Fruit fly (Drosophila melanogaster): ENCODE data around the gene CG9072.
A peak's percentile ranks its signal among the peaks of the same experiment; 100 is the strongest.

The CG9072 gene

DNA sequence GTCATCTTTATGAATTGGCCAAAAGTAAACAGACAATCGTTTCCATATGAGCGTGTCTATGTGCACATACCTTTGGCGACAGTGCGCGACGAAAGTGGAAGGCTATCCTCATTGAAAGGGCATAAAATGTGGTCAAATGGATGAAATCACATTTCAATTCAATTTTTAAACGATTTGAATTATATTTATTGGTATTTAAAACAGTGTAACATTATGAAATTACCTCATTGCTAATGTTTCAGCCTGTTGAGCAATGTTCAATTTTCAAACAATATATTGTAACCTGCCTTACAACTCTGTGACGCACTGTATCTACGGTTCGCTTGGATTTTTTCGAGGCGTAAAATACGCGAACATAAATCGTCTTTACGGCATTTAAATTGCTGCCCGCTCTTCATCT lies 24.3 kb upstream of the CG9072 start (continued):
- TF ChIP-seq cwo (GFP tag; optimal IDR thresholded peaks at IDR 0.05) (peak; percentile 25), CG32532 (GFP tag; IDR thresholded peaks at IDR 0.05) (peak; percentile 75), ara (GFP tag; IDR thresholded peaks at IDR 0.05) (no peak), bigmax (GFP tag; optimal IDR thresholded peaks at IDR 0.05) (no peak), dysf (GFP tag; IDR thresholded peaks at IDR 0.05) (peak; percentile 73), CG7963 (GFP tag; IDR thresholded peaks at IDR 0.05; ENCODE audit: partially characterized antibody) (no peak), Drgx (GFP tag; IDR thresholded peaks at IDR 0.05) (peak; percentile 32; the same call in 1 of the 2 replicates), slp2 (GFP tag; optimal IDR thresholded peaks at IDR 0.05) (no peak), CG12744 (GFP tag; optimal IDR thresholded peaks at IDR 0.05) (no peak), esg (GFP tag; conservative IDR thresholded peaks at IDR 0.05) (peak; percentile 38; the same call in 1 of the 2 replicates), abd-A (tag; optimal IDR thresholded peaks at IDR 0.05) (no peak), pum (GFP tag; optimal IDR thresholded peaks at IDR 0.05) (no peak), jigr1 (GFP tag; IDR thresholded peaks at IDR 0.05) (no peak), sd (tag; optimal IDR thresholded peaks at IDR 0.05) (peak; percentile 39), tx (GFP tag; optimal IDR thresholded peaks at IDR 0.05) (no peak), onecut (GFP tag; IDR thresholded peaks at IDR 0.05) (no peak), kay (GFP tag; optimal IDR thresholded peaks at IDR 0.05) (no peak), nmo (GFP tag; optimal IDR thresholded peaks at IDR 0.05) (peak; percentile 33), CG2875 (GFP tag; optimal IDR thresholded peaks at IDR 0.05) (no peak), odd (GFP tag; optimal IDR thresholded peaks at IDR 0.05) (no peak), zfh1 (GFP tag; IDR thresholded peaks at IDR 0.05) (no peak), CG1647 (GFP tag; optimal IDR thresholded peaks at IDR 0.05) (no peak), nerfin-1 (tag; optimal IDR thresholded peaks at IDR 0.05) (no peak), CG7271 (tag; optimal IDR thresholded peaks at IDR 0.05) (no peak), Hey (tag; optimal IDR thresholded peaks at IDR 0.05) (no peak), Opbp (GFP tag; IDR thresholded peaks at IDR 0.05; ENCODE audit: partially characterized antibody) (no peak), CTCF (GFP tag; optimal IDR thresholded peaks at IDR 0.05) (no peak), fd3F (GFP tag; optimal IDR thresholded peaks at IDR 0.05) (peak; percentile 6), CG9876 (GFP tag; optimal IDR thresholded peaks at IDR 0.05) (no peak), dm (GFP tag; optimal IDR thresholded peaks at IDR 0.05) (no peak)

DNA sequence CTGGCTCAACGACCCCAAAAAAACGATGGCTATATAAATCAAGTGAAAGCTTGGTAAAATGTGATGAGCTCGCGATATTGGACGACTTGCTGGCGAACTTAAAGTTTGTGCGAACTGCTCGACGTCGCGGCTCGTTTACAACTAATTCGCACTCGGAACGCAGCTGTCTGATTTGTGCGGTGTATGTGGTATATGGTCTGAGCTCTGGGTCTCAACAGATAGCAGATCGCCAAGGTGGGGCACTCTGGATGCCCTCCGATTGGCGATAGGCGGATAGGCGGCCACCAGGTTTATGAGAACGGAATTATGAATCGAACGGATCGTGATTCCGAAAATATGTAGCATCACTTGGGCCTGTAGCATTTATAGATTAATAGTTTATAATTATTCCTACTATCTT lies 20.6 kb upstream of the CG9072 start, which contains the start of gene Cyp4s3:
Gene Cyp4s3, minus strand, starts transcription at position 146 of the 400 bp plus-strand sequence.
- TF ChIP-seq lbe (GFP tag; optimal IDR thresholded peaks at IDR 0.05) (no peak), CG7839 (tag; optimal IDR thresholded peaks at IDR 0.05) (no peak), CG33213 (GFP tag; optimal IDR thresholded peaks at IDR 0.05) (no peak), Dip3 (GFP tag; optimal IDR thresholded peaks at IDR 0.05) (no peak), nau (GFP tag; optimal IDR thresholded peaks at IDR 0.05) (no peak), eve (GFP tag; optimal IDR thresholded peaks at IDR 0.05) (no peak), bab2 (GFP tag; optimal IDR thresholded peaks at IDR 0.05) (no peak), bcd (GFP tag; optimal IDR thresholded peaks at IDR 0.05) (no peak), CG8388 (GFP tag; optimal IDR thresholded peaks at IDR 0.05) (no peak), tap (tag; optimal IDR thresholded peaks at IDR 0.05) (no peak), sug (tag; optimal IDR thresholded peaks at IDR 0.05) (peak; percentile 41), CG5180 (GFP tag; optimal IDR thresholded peaks at IDR 0.05) (peak; percentile 4), dpn (GFP tag; optimal IDR thresholded peaks at IDR 0.05) (no peak), CG15514 (GFP tag; optimal IDR thresholded peaks at IDR 0.05) (peak; percentile 10), Med (GFP tag) (peak; percentile 52), CG6813 (GFP tag; optimal IDR thresholded peaks at IDR 0.05) (no peak), sens (GFP tag) (no peak), D (optimal IDR thresholded peaks at IDR 0.05) (no peak), D (GFP tag; optimal IDR thresholded peaks at IDR 0.05) (no peak), CG1603 (tag; optimal IDR thresholded peaks at IDR 0.05) (no peak), Dbx (GFP tag; IDR thresholded peaks at IDR 0.05) (no peak), Ets65A (GFP tag) (peak; percentile 12), CkIIα-i1 (GFP tag; IDR thresholded peaks at IDR 0.05) (no peak), CG34376 (GFP tag; optimal IDR thresholded peaks at IDR 0.05) (peak; percentile 56)

Measured in whole organism, embryonic.